Worm (Caenorhabditis elegans) whole organism, midembryonic: ENCODE results near the gene qui-1.
"Not testable (repeated sequence)": the region's sequence is repeated elsewhere in the genome, so short reads cannot be mapped to it uniquely, and the experiment has no call there.

Source experiments
- T22C8.4 ChIP-seq: fragments of 200-800 bp; sonication (Bioruptor generic); IDR thresholded peaks from 2 replicates; pipeline ENCODE4 v1.3.6; 2022; ENCODE audit warnings: missing genetic modification characterization, missing compliant biosample characterization
- cog-1 ChIP-seq: sonication (generic microtip); optimal IDR thresholded peaks from 2 replicates; lab custom pipeline; 2016; ENCODE audit warnings: missing genetic modification characterization, missing compliant biosample characterization
- flt-1 ChIP-seq: fragments of 200-800 bp; sonication (Bioruptor generic); IDR thresholded peaks from 2 replicates; pipeline ENCODE4 v1.3.6; 2022; ENCODE audit warnings: missing genetic modification characterization, missing compliant biosample characterization
- klf-2 ChIP-seq: fragments of 200-800 bp; sonication (Bioruptor generic); conservative IDR thresholded peaks from 2 replicates; pipeline ENCODE4 v1.3.6; 2022; ENCODE audit warnings: missing genetic modification reagents, missing genetic modification characterization, missing compliant biosample characterization
- med-1 ChIP-seq: sonication (generic microtip); optimal IDR thresholded peaks from 2 replicates; lab custom pipeline; 2017; ENCODE audit warnings: missing genetic modification characterization, mild to moderate bottlenecking, missing compliant biosample characterization, antibody characterized with exemption, missing genetic modification reagents; ENCODE audit not compliant: insufficient read depth
- ref-1 ChIP-seq: fragments of 200-800 bp; sonication (Bioruptor generic); conservative IDR thresholded peaks from 2 replicates; pipeline ENCODE4 v1.3.6; 2022; ENCODE audit warnings: missing genetic modification reagents, missing genetic modification characterization, missing compliant biosample characterization
- tab-1 ChIP-seq: fragments of 200-800 bp; sonication (Bioruptor generic); IDR thresholded peaks from 2 replicates; pipeline ENCODE4 v1.3.6; 2022; ENCODE audit warnings: missing genetic modification characterization, missing compliant biosample characterization
- ztf-23 ChIP-seq: fragments of 200-800 bp; sonication (Bioruptor generic); IDR thresholded peaks from 2 replicates; pipeline ENCODE4 v1.3.6; 2022; ENCODE audit warnings: missing genetic modification reagents, missing genetic modification characterization, missing compliant biosample characterization
- ztf-29 ChIP-seq: fragments of 200-800 bp; sonication (Bioruptor generic); IDR thresholded peaks from 2 replicates; pipeline ENCODE4 v1.3.6; 2022; ENCODE audit warnings: missing genetic modification reagents, missing genetic modification characterization, missing compliant biosample characterization

The qui-1 gene

DNA sequence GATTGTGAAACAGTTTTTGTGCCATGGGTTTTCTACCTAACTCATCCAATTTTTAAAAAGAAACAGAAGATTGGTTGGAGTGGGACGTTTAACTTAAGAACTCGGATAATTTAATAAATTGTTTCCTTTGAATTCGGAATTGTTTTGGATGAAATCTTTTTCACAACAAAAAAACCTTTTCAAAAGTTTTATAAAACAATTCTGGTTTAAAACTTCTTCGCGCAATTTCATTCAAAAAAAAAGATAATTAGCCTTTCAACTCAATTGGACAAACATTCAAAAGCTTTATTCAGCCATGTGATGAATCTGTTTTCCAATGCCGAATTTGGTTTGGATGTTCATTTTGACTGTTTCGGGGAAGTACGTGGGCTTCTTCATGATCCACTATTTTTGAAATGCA lies 25.5 kb downstream of the qui-1 start, which contains the start of gene Y45F10B.12:
Gene Y45F10B.12 (plus strand): TSS at position 301 of the 400 bp plus-strand sequence.
- TF ChIP-seq ztf-23 (GFP tag; lab: Robert Waterston, UW), result no peak
- TF ChIP-seq T22C8.4 (GFP tag; lab: Robert Waterston, UW), result no peak
- no peak for TF ChIP-seq ref-1 (GFP tag; lab: Robert Waterston, UW)
- TF ChIP-seq klf-2 (GFP tag; lab: Robert Waterston, UW), result no peak
- TF ChIP-seq flt-1 (GFP tag; lab: Robert Waterston, UW), result no peak
- no peak for TF ChIP-seq med-1 (GFP tag; lab: Kevin White, UChicago)
- no peak for TF ChIP-seq tab-1 (GFP tag; lab: Robert Waterston, UW)
- TF ChIP-seq ztf-29 (GFP tag; lab: Robert Waterston, UW), result no peak
- no peak for TF ChIP-seq cog-1 (tag; lab: Kevin White, UChicago)

DNA sequence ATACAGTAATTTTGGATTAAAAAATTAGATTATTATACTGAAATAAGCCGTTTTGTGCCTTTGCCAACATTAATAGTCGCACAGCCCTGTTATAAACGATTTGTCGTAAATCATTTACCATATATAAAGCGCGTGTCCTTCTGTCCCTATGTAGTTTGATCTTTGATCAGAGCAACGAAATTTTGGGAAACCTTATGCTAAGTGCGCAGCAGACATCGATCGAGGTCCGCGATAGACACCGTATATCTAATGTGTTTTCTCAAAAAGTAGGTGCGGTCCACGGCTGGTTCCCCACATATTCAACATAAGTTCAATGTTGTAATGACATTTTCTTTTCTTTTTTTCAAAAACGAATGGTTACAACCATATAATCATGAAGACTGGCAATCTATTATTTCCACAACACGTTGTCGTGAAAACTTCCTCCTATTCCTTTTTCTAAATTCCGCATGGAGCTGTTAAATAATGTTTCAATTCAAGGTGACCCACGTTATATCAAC lies 26.9 kb downstream of the qui-1 start, which contains the start of gene sru-9:
Gene sru-9 (plus strand): TSS at position 450 of the 500 bp plus-strand sequence.
- TF ChIP-seq flt-1 (GFP tag; lab: Robert Waterston, UW); cog-1 (tag; lab: Kevin White, UChicago); ztf-23 (GFP tag; lab: Robert Waterston, UW): not testable (repeated sequence)

DNA sequence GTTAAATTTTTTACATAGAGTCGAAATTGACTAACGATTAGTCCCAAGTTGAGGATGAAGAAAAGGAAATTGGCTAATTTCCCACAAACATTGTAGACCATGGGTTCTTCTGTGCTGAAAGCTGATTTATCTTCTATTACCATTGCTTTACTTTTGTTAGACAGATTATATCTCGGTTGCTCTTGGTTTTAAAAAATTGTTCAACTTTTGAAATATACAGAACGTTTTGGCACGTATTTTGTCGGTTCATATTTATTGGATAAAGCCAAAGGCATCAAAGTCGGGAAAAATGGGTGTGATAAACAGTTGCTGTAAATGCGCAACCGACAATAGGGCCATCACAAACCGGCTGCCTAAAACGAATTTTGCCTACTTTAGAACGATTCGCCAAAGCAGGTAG lies 30.0 kb downstream of the qui-1 start, which contains the start of gene tsp-5:
Gene tsp-5 (minus strand): TSS at position 101 of the 400 bp plus-strand sequence.
- TF ChIP-seq cog-1 (tag; lab: Kevin White, UChicago) (no peak), tab-1 (GFP tag; lab: Robert Waterston, UW) (no peak), ztf-23 (GFP tag; lab: Robert Waterston, UW) (no peak), ztf-29 (GFP tag; lab: Robert Waterston, UW) (no peak), med-1 (GFP tag; lab: Kevin White, UChicago) (no peak), flt-1 (GFP tag; lab: Robert Waterston, UW) (no peak), T22C8.4 (GFP tag; lab: Robert Waterston, UW) (no peak), klf-2 (GFP tag; lab: Robert Waterston, UW) (no peak), ref-1 (GFP tag; lab: Robert Waterston, UW) (no peak)

DNA sequence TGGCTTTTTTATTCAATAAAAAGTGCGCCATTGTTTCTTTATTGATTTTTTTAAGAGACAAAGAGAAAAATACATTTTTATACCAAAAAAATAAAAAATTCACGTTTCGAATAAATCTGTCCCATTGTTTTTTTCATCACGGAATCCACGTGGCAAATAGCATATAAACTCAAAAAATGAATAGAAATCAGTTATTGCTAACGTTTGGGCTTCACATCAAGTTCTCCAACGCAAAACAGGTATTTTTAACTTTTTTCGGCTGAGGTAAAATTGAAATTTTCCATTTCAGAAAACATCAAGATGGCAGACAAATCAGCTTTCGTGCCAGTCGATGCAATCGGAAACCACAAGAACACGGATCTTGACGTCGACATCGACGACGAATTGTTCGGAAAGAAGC lies 31.7 kb downstream of the qui-1 start, which contains the start of gene Y45F10B.3:
Gene Y45F10B.3 (plus strand): TSS at position 301 of the 400 bp plus-strand sequence.
- TF ChIP-seq ztf-29 (GFP tag; lab: Robert Waterston, UW) (no peak), ref-1 (GFP tag; lab: Robert Waterston, UW) (no peak), ztf-23 (GFP tag; lab: Robert Waterston, UW) (no peak), T22C8.4 (GFP tag; lab: Robert Waterston, UW) (no peak), med-1 (GFP tag; lab: Kevin White, UChicago) (no peak), tab-1 (GFP tag; lab: Robert Waterston, UW) (no peak), cog-1 (tag; lab: Kevin White, UChicago) (no peak), flt-1 (GFP tag; lab: Robert Waterston, UW) (no peak), klf-2 (GFP tag; lab: Robert Waterston, UW) (no peak)

DNA sequence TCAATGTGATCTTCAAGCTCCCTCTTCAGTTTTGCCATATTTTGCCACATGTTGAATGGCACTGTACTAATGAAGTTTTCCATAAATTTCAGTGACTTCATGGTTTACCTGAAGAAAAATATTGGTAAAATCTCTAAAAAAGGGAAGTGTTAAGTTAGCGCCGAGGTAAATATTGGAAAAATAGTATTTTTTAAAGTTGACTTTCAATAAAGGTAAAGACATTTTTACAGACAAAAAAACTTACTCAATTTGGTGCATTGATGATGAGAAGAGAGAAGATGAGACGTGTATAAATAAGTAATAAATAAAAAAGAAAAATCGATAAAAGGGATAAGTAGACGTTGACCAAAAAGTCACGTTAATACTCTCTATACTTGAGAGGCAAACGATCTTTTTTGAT lies 36.2 kb downstream of the qui-1 start, which contains the start of gene Y45F10B.9:
Gene Y45F10B.9 (minus strand): TSS at position 101 of the 400 bp plus-strand sequence.
- TF ChIP-seq tab-1 (GFP tag; lab: Robert Waterston, UW); med-1 (GFP tag; lab: Kevin White, UChicago); flt-1 (GFP tag; lab: Robert Waterston, UW): not testable (repeated sequence)

DNA sequence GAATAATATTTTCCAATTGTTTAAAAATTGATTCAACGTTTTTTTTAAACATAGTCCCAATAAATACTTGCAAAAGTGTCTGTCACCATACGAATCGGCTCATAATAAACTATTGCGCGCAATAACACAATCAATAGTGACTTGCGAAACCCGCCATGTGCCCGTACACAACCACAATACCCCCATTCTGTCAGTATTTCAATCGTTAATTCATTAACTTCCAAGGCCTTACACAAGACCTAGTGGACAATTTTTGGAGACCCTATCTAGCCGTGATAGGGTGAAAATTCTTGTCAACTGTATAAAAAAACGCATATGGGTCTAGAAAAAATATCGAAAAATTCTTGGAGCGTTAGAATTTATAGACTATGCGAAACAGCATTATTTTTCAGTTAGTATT lies 39.0 kb downstream of the qui-1 start:
- no peak for TF ChIP-seq tab-1 (GFP tag; lab: Robert Waterston, UW)

DNA sequence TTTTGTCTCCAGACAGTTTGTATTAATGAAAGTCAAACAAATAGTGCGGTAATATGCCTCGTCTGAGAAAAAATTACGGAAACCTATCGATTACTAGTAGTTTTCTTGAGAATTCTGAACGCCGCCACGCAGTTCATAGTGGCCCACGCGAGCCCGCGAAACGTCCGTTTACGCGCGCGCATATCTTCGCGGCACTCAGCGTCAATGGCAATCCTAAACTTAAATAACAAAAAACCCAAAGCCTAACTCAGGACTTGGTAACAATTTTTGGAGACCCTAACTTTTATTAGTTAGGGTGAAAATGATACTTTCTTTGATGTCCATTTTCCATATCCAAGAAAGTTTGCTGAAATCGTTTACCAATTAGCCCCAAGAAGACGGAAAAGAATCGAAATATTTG lies 39.8 kb downstream of the qui-1 start:
- TF ChIP-seq ztf-29 (GFP tag; lab: Robert Waterston, UW) (no peak), ztf-23 (GFP tag; lab: Robert Waterston, UW) (no peak), klf-2 (GFP tag; lab: Robert Waterston, UW) (no peak), ref-1 (GFP tag; lab: Robert Waterston, UW) (no peak), med-1 (GFP tag; lab: Kevin White, UChicago) (no peak), flt-1 (GFP tag; lab: Robert Waterston, UW) (no peak), T22C8.4 (GFP tag; lab: Robert Waterston, UW) (no peak), tab-1 (GFP tag; lab: Robert Waterston, UW) (no peak), cog-1 (tag; lab: Kevin White, UChicago) (no peak)

DNA sequence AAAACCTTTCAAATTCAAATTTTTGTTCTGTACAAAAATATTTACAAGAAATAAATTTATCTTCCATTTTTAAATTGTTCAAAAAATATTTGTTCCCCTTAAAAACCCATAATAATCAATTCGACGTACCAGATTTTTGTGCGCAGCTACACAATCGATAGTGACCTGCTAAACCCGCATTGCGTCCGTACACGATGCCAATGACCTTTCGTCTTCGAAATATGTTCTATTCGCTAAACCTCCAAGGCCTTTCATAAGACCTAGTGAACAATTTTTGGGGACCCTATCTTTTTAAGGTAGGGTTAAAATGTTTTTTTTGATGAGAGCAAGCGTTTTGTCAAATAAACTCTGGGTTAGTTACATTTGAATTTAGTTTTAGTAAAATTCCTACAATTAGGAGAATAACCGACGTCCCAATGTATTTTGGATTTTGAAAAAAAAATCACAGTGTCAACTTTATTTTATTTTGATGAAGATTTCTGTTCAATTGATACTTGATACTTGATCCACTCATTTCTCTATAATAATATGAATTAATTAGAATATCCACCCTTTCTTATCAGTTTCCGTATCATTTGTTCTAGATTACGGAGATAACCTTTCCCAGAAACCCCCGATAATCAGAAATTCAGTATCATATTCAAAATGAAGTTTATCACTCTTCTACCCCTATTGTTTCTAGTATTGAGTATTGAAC lies 40.5 kb downstream of the qui-1 start, which contains the start of gene Y45F10B.59:
Gene Y45F10B.59 (plus strand): TSS at position 647 of the 697 bp plus-strand sequence.
- no peak for TF ChIP-seq flt-1 (GFP tag; lab: Robert Waterston, UW)
- no peak for TF ChIP-seq T22C8.4 (GFP tag; lab: Robert Waterston, UW)
- TF ChIP-seq cog-1 (tag; lab: Kevin White, UChicago), result no peak
- no peak for TF ChIP-seq ztf-23 (GFP tag; lab: Robert Waterston, UW)
- no peak for TF ChIP-seq med-1 (GFP tag; lab: Kevin White, UChicago)
- TF ChIP-seq klf-2 (GFP tag; lab: Robert Waterston, UW), result no peak
- no peak for TF ChIP-seq ref-1 (GFP tag; lab: Robert Waterston, UW)

DNA sequence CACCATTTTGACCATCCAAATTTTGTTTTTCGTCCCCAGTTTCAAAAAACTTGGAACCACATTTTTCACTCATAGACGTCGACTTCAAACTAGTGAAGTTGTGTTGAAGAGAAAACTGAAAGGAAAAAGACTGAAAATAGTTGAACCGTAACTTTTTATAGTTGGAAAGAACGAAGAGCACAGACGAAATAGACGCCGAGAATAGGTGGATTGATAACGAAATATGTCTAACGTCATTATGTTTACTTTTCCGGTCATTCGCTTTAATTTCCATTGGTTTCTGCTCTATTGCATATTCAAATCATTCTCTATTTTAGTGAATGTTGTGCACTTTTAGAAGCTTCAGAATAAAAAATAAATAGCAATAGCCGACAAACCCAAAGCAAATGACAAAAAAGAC lies 48.1 kb downstream of the qui-1 start, which contains the start of gene C08F11.13:
Gene C08F11.13 (minus strand): TSS at position 138 of the 400 bp plus-strand sequence.
- no peak for TF ChIP-seq ztf-29 (GFP tag; lab: Robert Waterston, UW)
- TF ChIP-seq ztf-23 (GFP tag; lab: Robert Waterston, UW), result no peak
- no peak for TF ChIP-seq tab-1 (GFP tag; lab: Robert Waterston, UW)
- no peak for TF ChIP-seq cog-1 (tag; lab: Kevin White, UChicago)
- no peak for TF ChIP-seq ref-1 (GFP tag; lab: Robert Waterston, UW)
- TF ChIP-seq T22C8.4 (GFP tag; lab: Robert Waterston, UW), result no peak
- TF ChIP-seq klf-2 (GFP tag; lab: Robert Waterston, UW), result no peak
- TF ChIP-seq med-1 (GFP tag; lab: Kevin White, UChicago), result no peak
- TF ChIP-seq flt-1 (GFP tag; lab: Robert Waterston, UW), result no peak
